Worm (Caenorhabditis elegans) whole organism, late embryonic: ENCODE data around the gene F53B2.8.

Experiments
- C38D4.7 ChIP-seq: fragments of 200-800 bp; sonication (Bioruptor generic); optimal IDR thresholded peaks from 2 replicates; lab custom pipeline; 2018; ENCODE audit warnings: mild to moderate bottlenecking, missing genetic modification characterization, moderate library complexity, missing compliant biosample characterization
- ceh-34 ChIP-seq: sonication (generic microtip); optimal IDR thresholded peaks from 2 replicates; lab custom pipeline; 2016; ENCODE audit warnings: mild to moderate bottlenecking, missing genetic modification characterization, missing compliant biosample characterization
- ceh-9 ChIP-seq: sonication (generic microtip); optimal IDR thresholded peaks from 2 replicates; lab custom pipeline; 2016; ENCODE audit warnings: mild to moderate bottlenecking, missing genetic modification characterization, inconsistent platforms, missing compliant biosample characterization
- pha-4 ChIP-seq: fragments of 150-350 bp; optimal IDR thresholded peaks from 2 replicates; lab custom pipeline; 2018; ENCODE audit warnings: missing biosample characterization, missing genetic modification reagents, missing genetic modification characterization

ce11 chrIV:12544624-12545023, 17.4 kb upstream of the F53B2.8 start:
- TF ChIP-seq pha-4 (tag; lab: Kevin White, UChicago) (no peak), ceh-34 (tag; lab: Kevin White, UChicago) (no peak), C38D4.7 (GFP tag; lab: Kevin White, UChicago) (no peak), ceh-9 (tag; lab: Kevin White, UChicago) (no peak)
